Worm (Caenorhabditis elegans) whole organism, L4 larva: Measurements from ENCODE around the gene F14D7.6.
A peak's percentile ranks its signal among the peaks of the same experiment; 100 is the strongest.

ENCODE experiments used
- D1046.2 ChIP-seq: fragments of 200-800 bp; sonication (Bioruptor generic); IDR thresholded peaks from 2 replicates; pipeline ENCODE4 v1.3.6; 2022; ENCODE audit warnings: missing genetic modification characterization, missing compliant biosample characterization
- F10B5.3 ChIP-seq: sonication (generic microtip); optimal IDR thresholded peaks from 2 replicates; lab custom pipeline; 2016; ENCODE audit warnings: mild to moderate bottlenecking, missing genetic modification characterization, missing compliant biosample characterization
- F26F4.8 ChIP-seq: fragments of 200-800 bp; sonication (Bioruptor generic); conservative IDR thresholded peaks from 2 replicates; pipeline ENCODE4 v1.3.6; 2022; ENCODE audit warnings: missing genetic modification characterization, missing compliant biosample characterization
- F49E8.2 ChIP-seq: sonication (generic microtip); optimal IDR thresholded peaks from 2 replicates; lab custom pipeline; 2016; ENCODE audit warnings: missing compliant biosample characterization, mild to moderate bottlenecking, missing genetic modification characterization, borderline replicate concordance
- T26A8.4 ChIP-seq: fragments of 200-800 bp; sonication (Bioruptor generic); IDR thresholded peaks from 2 replicates; pipeline ENCODE4 v1.3.6; 2022; ENCODE audit warnings: missing genetic modification characterization, missing compliant biosample characterization
- Y105C5A.15 ChIP-seq: fragments of 200-800 bp; sonication (Bioruptor generic); IDR thresholded peaks from 2 replicates; pipeline ENCODE4 v1.3.6; 2022; ENCODE audit warnings: missing genetic modification characterization, missing compliant biosample characterization
- Y48G9A.11 ChIP-seq: fragments of 200-800 bp; sonication (Bioruptor generic); IDR thresholded peaks from 2 replicates; pipeline ENCODE4 v1.3.6; 2022; ENCODE audit warnings: missing genetic modification reagents, missing genetic modification characterization, missing compliant biosample characterization
- Y75B8A.6 ChIP-seq: fragments of 200-800 bp; sonication (Bioruptor generic); IDR thresholded peaks from 2 replicates; pipeline ENCODE4 v1.3.6; 2022; ENCODE audit warnings: missing genetic modification reagents, missing genetic modification characterization, missing compliant biosample characterization
- ZK337.2 ChIP-seq: fragments of 200-800 bp; sonication (Bioruptor generic); IDR thresholded peaks from 2 replicates; pipeline ENCODE4 v1.3.6; 2022; ENCODE audit warnings: missing genetic modification reagents, missing genetic modification characterization, missing compliant biosample characterization
- aha-1 ChIP-seq: fragments of 150-350 bp; peaks from one replicate; lab custom pipeline; 2014; ENCODE audit warnings: missing biosample characterization, missing genetic modification characterization
- arid-1 ChIP-seq: fragments of 200-800 bp; sonication (Bioruptor generic); conservative IDR thresholded peaks from 2 replicates; pipeline ENCODE4 v1.3.6; 2022; ENCODE audit warnings: missing genetic modification reagents, missing genetic modification characterization, missing compliant biosample characterization
- attf-4 ChIP-seq: sonication (generic microtip); optimal IDR thresholded peaks from 3 replicates; lab custom pipeline; 2017; ENCODE audit warnings: missing biosample characterization, missing genetic modification characterization
- ceh-20 ChIP-seq: fragments of 200-800 bp; sonication (Bioruptor generic); IDR thresholded peaks from 2 replicates; pipeline ENCODE4 v1.3.6; 2022; ENCODE audit warnings: missing genetic modification reagents, missing genetic modification characterization, missing compliant biosample characterization
- ceh-62 ChIP-seq: sonication (generic microtip); optimal IDR thresholded peaks from 2 replicates; lab custom pipeline; 2017; ENCODE audit warnings: missing biosample characterization, missing genetic modification characterization
- ceh-82 ChIP-seq: sonication (generic microtip); optimal IDR thresholded peaks from 2 replicates; lab custom pipeline; 2017; ENCODE audit warnings: missing biosample characterization, missing genetic modification characterization
- daf-19 ChIP-seq: fragments of 200-800 bp; sonication (Bioruptor generic); conservative IDR thresholded peaks from 2 replicates; pipeline ENCODE4 v1.3.6; 2022; ENCODE audit warnings: missing genetic modification characterization, missing compliant biosample characterization
- daf-8 ChIP-seq: fragments of 200-800 bp; sonication (Bioruptor generic); IDR thresholded peaks from 2 replicates; pipeline ENCODE4 v1.3.6; 2022; ENCODE audit warnings: missing genetic modification characterization, missing compliant biosample characterization
- dmd-6 ChIP-seq: fragments of 200-800 bp; sonication (Bioruptor generic); IDR thresholded peaks from 2 replicates; pipeline ENCODE4 v1.3.6; 2022; ENCODE audit warnings: missing genetic modification reagents, missing genetic modification characterization, missing compliant biosample characterization
- dmd-8 ChIP-seq: fragments of 200-800 bp; sonication (Bioruptor generic); IDR thresholded peaks from 2 replicates; pipeline ENCODE4 v1.3.6; 2022; ENCODE audit warnings: missing genetic modification characterization, missing compliant biosample characterization
- egl-43 ChIP-seq: fragments of 200-800 bp; sonication (Bioruptor generic); IDR thresholded peaks from 2 replicates; pipeline ENCODE4 v1.3.6; 2022; ENCODE audit warnings: missing genetic modification reagents, missing genetic modification characterization, missing compliant biosample characterization
- fkh-10 ChIP-seq: fragments of 150-350 bp; optimal IDR thresholded peaks from 2 replicates; lab custom pipeline; 2014; ENCODE audit warnings: missing biosample characterization, missing genetic modification reagents, missing genetic modification characterization
- hmg-1.1 ChIP-seq: fragments of 200-800 bp; sonication (Bioruptor generic); IDR thresholded peaks from 2 replicates; pipeline ENCODE4 v1.3.6; 2022; ENCODE audit warnings: missing genetic modification reagents, missing genetic modification characterization, missing compliant biosample characterization
- jun-1 ChIP-seq: fragments of 150-350 bp; optimal IDR thresholded peaks from 2 replicates; lab custom pipeline; 2014; ENCODE audit warnings: missing biosample characterization, missing genetic modification reagents, missing genetic modification characterization
- lin-1 ChIP-seq: fragments of 200-800 bp; sonication (Bioruptor generic); IDR thresholded peaks from 2 replicates; pipeline ENCODE4 v1.3.6; 2022; ENCODE audit warnings: missing genetic modification reagents, missing genetic modification characterization, missing compliant biosample characterization
- lin-29 ChIP-seq: fragments of 200-800 bp; sonication (Bioruptor generic); IDR thresholded peaks from 2 replicates; pipeline ENCODE4 v1.3.6; 2022; ENCODE audit warnings: missing genetic modification reagents, missing genetic modification characterization, missing compliant biosample characterization
- madf-9 ChIP-seq: fragments of 200-800 bp; sonication (Bioruptor generic); conservative IDR thresholded peaks from 2 replicates; pipeline ENCODE4 v1.3.6; 2022; ENCODE audit warnings: missing genetic modification reagents, missing genetic modification characterization, missing compliant biosample characterization
- nhr-28 ChIP-seq: fragments of 150-350 bp; optimal IDR thresholded peaks from 2 replicates; lab custom pipeline; 2014; ENCODE audit warnings: missing biosample characterization, missing genetic modification characterization
- nhr-77 ChIP-seq: fragments of 150-350 bp; optimal IDR thresholded peaks from 2 replicates; lab custom pipeline; 2014; ENCODE audit warnings: missing biosample characterization, missing genetic modification characterization
- saeg-2 ChIP-seq: fragments of 200-800 bp; sonication (Bioruptor generic); IDR thresholded peaks from 2 replicates; pipeline ENCODE4 v1.3.6; 2022; ENCODE audit warnings: missing genetic modification reagents, missing genetic modification characterization, missing compliant biosample characterization
- snpc-1.2 ChIP-seq: fragments of 200-800 bp; sonication (Bioruptor generic); IDR thresholded peaks from 2 replicates; pipeline ENCODE4 v1.3.6; 2022; ENCODE audit warnings: missing genetic modification reagents, missing genetic modification characterization, missing compliant biosample characterization
- snpc-4 ChIP-seq: fragments of 150-350 bp; optimal IDR thresholded peaks from 2 replicates; lab custom pipeline; 2014; ENCODE audit warnings: missing biosample characterization, missing genetic modification characterization
- tag-97 ChIP-seq: fragments of 200-800 bp; sonication (Bioruptor generic); IDR thresholded peaks from 2 replicates; pipeline ENCODE4 v1.3.6; 2022; ENCODE audit warnings: missing genetic modification characterization, missing compliant biosample characterization
- unc-39 ChIP-seq: sonication (generic microtip); optimal IDR thresholded peaks from 2 replicates; lab custom pipeline; 2017; ENCODE audit warnings: missing biosample characterization, missing genetic modification characterization
- zfp-2 ChIP-seq: sonication (generic microtip); optimal IDR thresholded peaks from 2 replicates; lab custom pipeline; 2016; ENCODE audit warnings: mild to moderate bottlenecking, missing genetic modification characterization, missing compliant biosample characterization
- zfp-3 ChIP-seq: fragments of 200-800 bp; sonication (Bioruptor generic); conservative IDR thresholded peaks from 2 replicates; pipeline ENCODE4 v1.3.6; 2022; ENCODE audit warnings: missing genetic modification reagents, missing genetic modification characterization, missing compliant biosample characterization
- ztf-11 ChIP-seq: fragments of 150-350 bp; optimal IDR thresholded peaks from 2 replicates; lab custom pipeline; 2014; ENCODE audit warnings: missing biosample characterization, missing genetic modification characterization
- ztf-7 ChIP-seq: fragments of 150-350 bp; optimal IDR thresholded peaks from 2 replicates; lab custom pipeline; 2014; ENCODE audit warnings: missing biosample characterization, missing genetic modification characterization

F14D7.6 gene

ce11 chrV:14285803-14286202, 15.4 kb upstream of the F14D7.6 start, which contains the start of gene F40G12.11:
Gene F40G12.11, plus strand, starts transcription at chrV:14286171.
- TF ChIP-seq daf-8: no peak
- no peak for TF ChIP-seq zfp-3 (GFP tag; lab: Robert Waterston, UW)
- TF ChIP-seq ceh-62 (tag; lab: Kevin White, UChicago): no peak
- no peak for TF ChIP-seq daf-19 (GFP tag; lab: Robert Waterston, UW)
- TF ChIP-seq ztf-11: no peak
- no peak for TF ChIP-seq tag-97 (GFP tag; lab: Robert Waterston, UW)
- TF ChIP-seq F26F4.8 (GFP tag; lab: Robert Waterston, UW): no peak
- no peak for TF ChIP-seq F49E8.2
- TF ChIP-seq saeg-2 (GFP tag; lab: Robert Waterston, UW): no peak
- TF ChIP-seq zfp-2: no peak
- TF ChIP-seq, all 104 proteins: peak for 0

ce11 chrV:14289363-14289762, 11.8 kb upstream of the F14D7.6 start, which contains the start of gene F14D7.1:
Gene F14D7.1, minus strand, starts transcription at chrV:14289463.
- no peak for TF ChIP-seq F49E8.2
- no peak for TF ChIP-seq Y105C5A.15 (GFP tag; lab: Robert Waterston, UW)
- TF ChIP-seq madf-9: no peak
- TF ChIP-seq ceh-20 (GFP tag; lab: Robert Waterston, UW): no peak
- no peak for TF ChIP-seq arid-1 (GFP tag; lab: Robert Waterston, UW)
- TF ChIP-seq jun-1 (tag; lab: Kevin White, UChicago): no peak
- no peak for TF ChIP-seq tag-97 (GFP tag; lab: Robert Waterston, UW)
- no peak for TF ChIP-seq lin-29 (GFP tag; lab: Robert Waterston, UW)
- TF ChIP-seq nhr-28 (tag; lab: Kevin White, UChicago): no peak
- TF ChIP-seq Y75B8A.6 (GFP tag; lab: Robert Waterston, UW): no peak
- TF ChIP-seq ceh-62 (tag; lab: Kevin White, UChicago): no peak
- no peak for TF ChIP-seq hmg-1.1 (GFP tag; lab: Robert Waterston, UW)
- no peak for TF ChIP-seq lin-1 (GFP tag; lab: Robert Waterston, UW)
- no peak for TF ChIP-seq T26A8.4 (GFP tag; lab: Robert Waterston, UW)
- no peak for TF ChIP-seq attf-4 (tag; lab: Kevin White, UChicago)
- no peak for TF ChIP-seq egl-43 (GFP tag; lab: Robert Waterston, UW)
- TF ChIP-seq F10B5.3 (tag; lab: Kevin White, UChicago): no peak
- no peak for TF ChIP-seq ZK337.2 (GFP tag; lab: Robert Waterston, UW)
- TF ChIP-seq dmd-6 (GFP tag; lab: Robert Waterston, UW): no peak

- TF ChIP-seq Y48G9A.11 (no peak), F10B5.3 (tag; lab: Kevin White, UChicago) (no peak), nhr-28 (tag; lab: Kevin White, UChicago) (no peak), snpc-1.2 (GFP tag; lab: Robert Waterston, UW) (no peak), ceh-82 (no peak), D1046.2 (no peak), ztf-7 (tag; lab: Kevin White, UChicago) (no peak), nhr-77 (no peak), snpc-4 (tag; lab: Kevin White, UChicago) (no peak), T26A8.4 (GFP tag; lab: Robert Waterston, UW) (no peak), dmd-8 (no peak), fkh-10 (GFP tag; lab: Kevin White, UChicago) (no peak), tag-97 (GFP tag; lab: Robert Waterston, UW) (no peak)
Observed at ce11 chrV:14290636-14291035, 10.6 kb upstream of the F14D7.6 start, which contains the start of gene F14D7.18. Gene F14D7.18, minus strand, starts transcription at chrV:14290736.

ce11 chrV:14293667-14294194, 7.5 kb upstream of the F14D7.6 start, which contains the start of gene F14D7.2:
Gene F14D7.2, minus strand, starts transcription at chrV:14293717.
- TF ChIP-seq unc-39 (tag; lab: Kevin White, UChicago): no peak
- TF ChIP-seq aha-1 (tag; lab: Kevin White, UChicago): peak; percentile 4
